Worm (Caenorhabditis elegans) whole organism, L4 larva: ENCODE data around the gene asns-1.
"Not testable (repeated sequence)": the region's sequence is repeated elsewhere in the genome, so short reads cannot be mapped to it uniquely, and the experiment has no call there.

Experiments used
- F10B5.3 ChIP-seq: sonication (generic microtip); optimal IDR thresholded peaks from 2 replicates; lab custom pipeline; 2016; ENCODE audit warnings: mild to moderate bottlenecking, missing genetic modification characterization, missing compliant biosample characterization
- F44E2.7 ChIP-seq: fragments of 200-800 bp; sonication (Bioruptor generic); IDR thresholded peaks from 2 replicates; pipeline ENCODE4 v2.1.2; 2022; ENCODE audit warnings: missing genetic modification characterization, missing compliant biosample characterization
- T26A8.4 ChIP-seq: fragments of 200-800 bp; sonication (Bioruptor generic); IDR thresholded peaks from 2 replicates; pipeline ENCODE4 v1.3.6; 2022; ENCODE audit warnings: missing genetic modification characterization, missing compliant biosample characterization
- Y48G9A.11 ChIP-seq: fragments of 200-800 bp; sonication (Bioruptor generic); IDR thresholded peaks from 2 replicates; pipeline ENCODE4 v1.3.6; 2022; ENCODE audit warnings: missing genetic modification reagents, missing genetic modification characterization, missing compliant biosample characterization
- aha-1 ChIP-seq: fragments of 150-350 bp; peaks from one replicate; lab custom pipeline; 2014; ENCODE audit warnings: missing biosample characterization, missing genetic modification characterization
- daf-12 ChIP-seq: fragments of 150-350 bp; optimal IDR thresholded peaks from 2 replicates; lab custom pipeline; 2014; ENCODE audit warnings: missing biosample characterization, missing genetic modification reagents, missing genetic modification characterization
- dmd-6 ChIP-seq: fragments of 200-800 bp; sonication (Bioruptor generic); IDR thresholded peaks from 2 replicates; pipeline ENCODE4 v1.3.6; 2022; ENCODE audit warnings: missing genetic modification reagents, missing genetic modification characterization, missing compliant biosample characterization
- dmd-8 ChIP-seq: fragments of 200-800 bp; sonication (Bioruptor generic); IDR thresholded peaks from 2 replicates; pipeline ENCODE4 v1.3.6; 2022; ENCODE audit warnings: missing genetic modification characterization, missing compliant biosample characterization
- dmd-9 ChIP-seq: fragments of 200-800 bp; sonication (Bioruptor generic); IDR thresholded peaks from 2 replicates; pipeline ENCODE4 v1.3.6; 2022; ENCODE audit warnings: missing genetic modification reagents, missing genetic modification characterization, missing compliant biosample characterization
- dpl-1 ChIP-seq: fragments of 150-350 bp; optimal IDR thresholded peaks from 2 replicates; lab custom pipeline; 2014; ENCODE audit warnings: missing biosample characterization, missing genetic modification reagents, missing genetic modification characterization
- duxl-1 ChIP-seq: sonication (generic microtip); optimal IDR thresholded peaks from 2 replicates; lab custom pipeline; 2016; ENCODE audit warnings: mild to moderate bottlenecking, missing genetic modification characterization, moderate library complexity, missing compliant biosample characterization; ENCODE audit not compliant: poor library complexity
- egl-43 ChIP-seq: fragments of 200-800 bp; sonication (Bioruptor generic); IDR thresholded peaks from 2 replicates; pipeline ENCODE4 v1.3.6; 2022; ENCODE audit warnings: missing genetic modification reagents, missing genetic modification characterization, missing compliant biosample characterization
- fkh-10 ChIP-seq: fragments of 150-350 bp; optimal IDR thresholded peaks from 2 replicates; lab custom pipeline; 2014; ENCODE audit warnings: missing biosample characterization, missing genetic modification reagents, missing genetic modification characterization
- fos-1 ChIP-seq: fragments of 150-350 bp; optimal IDR thresholded peaks from 2 replicates; lab custom pipeline; 2014; ENCODE audit warnings: missing biosample characterization, missing genetic modification characterization
- hlh-11 ChIP-seq: fragments of 200-800 bp; sonication (Bioruptor generic); optimal IDR thresholded peaks from 2 replicates; lab custom pipeline; 2018; ENCODE audit warnings: mild to moderate bottlenecking, missing genetic modification characterization, missing compliant biosample characterization
- hmg-1.1 ChIP-seq: fragments of 200-800 bp; sonication (Bioruptor generic); IDR thresholded peaks from 2 replicates; pipeline ENCODE4 v1.3.6; 2022; ENCODE audit warnings: missing genetic modification reagents, missing genetic modification characterization, missing compliant biosample characterization
- jun-1 ChIP-seq: fragments of 150-350 bp; optimal IDR thresholded peaks from 2 replicates; lab custom pipeline; 2014; ENCODE audit warnings: missing biosample characterization, missing genetic modification reagents, missing genetic modification characterization
- lim-7 ChIP-seq: fragments of 200-800 bp; sonication (Bioruptor generic); IDR thresholded peaks from 2 replicates; pipeline ENCODE4 v1.3.6; 2022; ENCODE audit warnings: missing genetic modification characterization, missing compliant biosample characterization
- lin-1 ChIP-seq: fragments of 200-800 bp; sonication (Bioruptor generic); IDR thresholded peaks from 2 replicates; pipeline ENCODE4 v1.3.6; 2022; ENCODE audit warnings: missing genetic modification reagents, missing genetic modification characterization, missing compliant biosample characterization
- lin-13 ChIP-seq: fragments of 150-350 bp; optimal IDR thresholded peaks from 2 replicates; lab custom pipeline; 2014; ENCODE audit warnings: missing biosample characterization, missing genetic modification reagents, missing genetic modification characterization
- lin-29 ChIP-seq: fragments of 200-800 bp; sonication (Bioruptor generic); IDR thresholded peaks from 2 replicates; pipeline ENCODE4 v1.3.6; 2022; ENCODE audit warnings: missing genetic modification reagents, missing genetic modification characterization, missing compliant biosample characterization
- mes-2 ChIP-seq: sonication (generic microtip); optimal IDR thresholded peaks from 2 replicates; lab custom pipeline; 2016; ENCODE audit warnings: missing genotype, mild to moderate bottlenecking, missing genetic modification characterization, missing compliant biosample characterization; ENCODE audit not compliant: poor library complexity, severe bottlenecking
- mxl-3 ChIP-seq: fragments of 200-800 bp; sonication (Bioruptor generic); optimal IDR thresholded peaks from 2 replicates; lab custom pipeline; 2018; ENCODE audit warnings: mild to moderate bottlenecking, missing genetic modification characterization, missing compliant biosample characterization
- nhr-10 ChIP-seq: fragments of 150-350 bp; optimal IDR thresholded peaks from 2 replicates; lab custom pipeline; 2014; ENCODE audit warnings: missing biosample characterization, missing genetic modification characterization
- nhr-102 ChIP-seq: sonication (generic microtip); optimal IDR thresholded peaks from 2 replicates; lab custom pipeline; 2016; ENCODE audit warnings: mild to moderate bottlenecking, missing genetic modification characterization, moderate library complexity, missing compliant biosample characterization
- nhr-111 ChIP-seq: fragments of 200-800 bp; sonication (Bioruptor generic); optimal IDR thresholded peaks from 2 replicates; lab custom pipeline; 2018; ENCODE audit warnings: mild to moderate bottlenecking, missing genetic modification characterization, missing compliant biosample characterization
- nhr-42 ChIP-seq: fragments of 200-800 bp; sonication (Bioruptor generic); IDR thresholded peaks from 2 replicates; pipeline ENCODE4 v1.3.6; 2022; ENCODE audit warnings: missing genetic modification characterization, missing compliant biosample characterization
- nhr-6 ChIP-seq: fragments of 150-350 bp; optimal IDR thresholded peaks from 2 replicates; lab custom pipeline; 2014; ENCODE audit warnings: missing biosample characterization, missing genetic modification characterization
- pha-4 ChIP-seq, 2 experiments: fragments of 150-350 bp in 1 of 2; fragments of 200-800 bp in 1 of 2; sonication (Bioruptor generic) in 1 of 2; IDR thresholded peaks in 1 of 2; optimal IDR thresholded peaks in 1 of 2; 2 replicates each; pipeline versions ENCODE4 v1.3.6 to Lab custom; 2014 to 2022; ENCODE audit warnings: missing genetic modification characterization in 2 of 2, missing genetic modification reagents in 2 of 2, missing biosample characterization in 1 of 2, missing compliant biosample characterization in 1 of 2
- php-3 ChIP-seq: fragments of 200-800 bp; sonication (Bioruptor generic); IDR thresholded peaks from 2 replicates; pipeline ENCODE4 v1.3.6; 2022; ENCODE audit warnings: missing genetic modification reagents, missing genetic modification characterization, missing compliant biosample characterization
- set-16 ChIP-seq: fragments of 200-800 bp; sonication (Bioruptor generic); IDR thresholded peaks from 2 replicates; pipeline ENCODE4 v1.3.6; 2022; ENCODE audit warnings: missing genetic modification reagents, missing genetic modification characterization, missing compliant biosample characterization
- tra-1 ChIP-seq: fragments of 200-800 bp; sonication (Bioruptor generic); IDR thresholded peaks from 2 replicates; pipeline ENCODE4 v1.3.6; 2022; ENCODE audit warnings: missing genetic modification reagents, missing genetic modification characterization, missing compliant biosample characterization
- unc-130 ChIP-seq: sonication (generic microtip); optimal IDR thresholded peaks from 2 replicates; lab custom pipeline; 2016; ENCODE audit warnings: missing genetic modification reagents, missing genetic modification characterization, missing compliant biosample characterization
- zfp-2 ChIP-seq: sonication (generic microtip); optimal IDR thresholded peaks from 2 replicates; lab custom pipeline; 2016; ENCODE audit warnings: mild to moderate bottlenecking, missing genetic modification characterization, missing compliant biosample characterization

Gene asns-1

DNA sequence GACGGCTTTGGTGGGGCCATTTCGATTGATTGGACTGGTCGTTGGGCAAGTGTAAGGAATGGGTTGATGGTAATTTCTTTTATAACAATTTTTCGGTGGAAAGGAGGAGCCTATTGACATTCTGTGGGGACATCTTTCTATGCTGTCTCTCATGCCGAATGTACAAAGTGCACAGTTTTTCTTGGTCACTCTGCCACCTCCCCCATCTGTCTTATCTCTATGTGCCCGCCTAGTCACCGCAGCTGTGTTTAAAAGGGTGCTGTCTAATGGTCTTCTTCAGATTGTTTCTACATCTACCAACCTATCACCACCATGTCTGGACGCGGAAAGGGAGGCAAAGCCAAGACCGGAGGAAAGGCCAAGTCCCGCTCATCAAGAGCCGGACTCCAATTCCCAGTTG is 12.9 kb upstream of the asns-1 start, which contains the start of the genes his-8 and his-7:
Gene his-8 (minus strand): TSS at position 20 of the 400 bp plus-strand sequence.
Gene his-7 (plus strand): TSS at position 313 of the 400 bp plus-strand sequence.
- TF ChIP-seq set-16: peak; percentile 37; the same call in 1 of the 2 replicates
- TF ChIP-seq, all 104 proteins: peak for 1; not testable (repeated sequence) for 103

- TF ChIP-seq Y48G9A.11: no peak
- TF ChIP-seq lim-7 (GFP tag; lab: Robert Waterston, UW): no peak
- no peak for TF ChIP-seq nhr-6 (tag; lab: Kevin White, UChicago)
- TF ChIP-seq aha-1 (tag; lab: Kevin White, UChicago): no peak
- TF ChIP-seq fos-1 (tag; lab: Kevin White, UChicago): no peak
- no peak for TF ChIP-seq jun-1 (tag; lab: Kevin White, UChicago)
- TF ChIP-seq zfp-2 (tag; lab: Kevin White, UChicago): no peak
- no peak for TF ChIP-seq unc-130 (GFP tag; lab: Kevin White, UChicago)
- TF ChIP-seq dpl-1 (GFP tag; lab: Kevin White, UChicago): no peak
- no peak for TF ChIP-seq fkh-10 (GFP tag; lab: Kevin White, UChicago)
- no peak for TF ChIP-seq nhr-111
- no peak for TF ChIP-seq nhr-10 (tag; lab: Kevin White, UChicago)
- TF ChIP-seq duxl-1 (tag; lab: Kevin White, UChicago): no peak
- TF ChIP-seq lin-13 (GFP tag; lab: Kevin White, UChicago): no peak
- no peak for TF ChIP-seq F44E2.7 (GFP tag; lab: Robert Waterston, UW)
- no peak for TF ChIP-seq dmd-8
- no peak for TF ChIP-seq daf-12
Observed at ce11 chrV:8533916-8534315, 12.1 kb upstream of the asns-1 start.

ce11 chrV:8534534-8535283 is 11.3 kb upstream of the asns-1 start, which contains the start of the genes his-6 and his-5:
Gene his-6, minus strand, starts transcription at chrV:8534977.
Gene his-5, plus strand, starts transcription at chrV:8535214.
- TF ChIP-seq F10B5.3 (tag; lab: Kevin White, UChicago) (peak; percentile 60), hmg-1.1 (GFP tag; lab: Robert Waterston, UW) (peak; percentile 30; the same call in 1 of the 2 replicates), dmd-6 (GFP tag; lab: Robert Waterston, UW) (peak; percentile 66), duxl-1 (tag; lab: Kevin White, UChicago) (peak; percentile 16), php-3 (GFP tag; lab: Robert Waterston, UW) (peak; percentile 74; the same call in 1 of the 2 replicates), tra-1 (peak; percentile 14; the same call in 1 of the 2 replicates), lin-1 (0 out of 2 replicates have a peak, but pooled peaks have one; percentile 16), dmd-9 (GFP tag; lab: Robert Waterston, UW) (0 out of 2 replicates have a peak, but pooled peaks have one; percentile 27), pha-4 (GFP tag; IDR thresholded peaks at IDR 0.05; lab: Robert Waterston, UW) (peak; percentile 89), egl-43 (GFP tag; lab: Robert Waterston, UW) (peak; percentile 56; the same call in 1 of the 2 replicates), T26A8.4 (peak; percentile 80), nhr-102 (tag; lab: Kevin White, UChicago) (peak; percentile 61), nhr-42 (GFP tag; lab: Robert Waterston, UW) (peak; percentile 80), set-16 (peak; percentile 70), lin-29 (GFP tag; lab: Robert Waterston, UW) (0 out of 2 replicates have a peak, but pooled peaks have one; percentile 12), hlh-11 (tag; lab: Kevin White, UChicago) (peak; percentile 64), aha-1 (tag; lab: Kevin White, UChicago) (peak; percentile 4), mes-2 (tag; lab: Kevin White, UChicago) (peak; percentile 48), mxl-3 (GFP tag; lab: Kevin White, UChicago) (peak; percentile 5)
- not testable (repeated sequence) for TF ChIP-seq pha-4 (tag; optimal IDR thresholded peaks at IDR 0.05; lab: Kevin White, UChicago)
